Worm (Caenorhabditis elegans) whole organism, early embryonic: ENCODE results near the gene F59E12.17.

ENCODE experiments used
- ama-1 ChIP-seq: fragments of 150-350 bp; optimal IDR thresholded peaks from 2 replicates; lab custom pipeline; 2014
- ets-7 ChIP-seq: sonication (generic microtip); optimal IDR thresholded peaks from 2 replicates; lab custom pipeline; 2016; ENCODE audit warnings: missing genotype, missing genetic modification characterization, missing compliant biosample characterization
- flt-1 ChIP-seq: fragments of 200-800 bp; sonication (Bioruptor generic); IDR thresholded peaks from 2 replicates; pipeline ENCODE4 v1.3.6; 2022; ENCODE audit warnings: missing genetic modification characterization, missing compliant biosample characterization
- pes-1 ChIP-seq: fragments of 200-800 bp; sonication (Bioruptor generic); IDR thresholded peaks from 2 replicates; pipeline ENCODE4 v1.3.6; 2022; ENCODE audit warnings: missing genetic modification reagents, missing genetic modification characterization, missing compliant biosample characterization
- sea-1 ChIP-seq: fragments of 200-800 bp; sonication (Bioruptor generic); conservative IDR thresholded peaks from 2 replicates; pipeline ENCODE4 v1.3.6; 2022; ENCODE audit warnings: missing genetic modification characterization, missing compliant biosample characterization

DNA sequence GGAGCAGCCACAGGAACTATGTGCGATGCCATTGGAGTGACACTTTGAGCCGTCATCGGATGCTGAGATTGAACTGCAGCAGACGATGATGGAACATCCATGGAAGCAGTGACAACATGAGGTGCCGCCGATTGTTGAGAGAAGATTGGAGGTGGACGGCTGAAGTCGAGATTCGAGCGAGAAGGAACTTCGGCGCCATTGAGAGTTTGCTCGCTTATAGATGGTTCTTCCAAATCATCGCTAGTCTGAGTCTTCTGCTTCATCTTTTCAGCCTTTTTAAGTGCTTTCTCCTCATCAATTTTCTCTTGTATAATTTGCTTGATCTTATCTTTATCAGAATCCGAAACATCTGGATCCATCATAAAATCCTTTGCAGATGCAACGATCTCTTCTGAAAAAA, 7.2 kb downstream of the F59E12.17 start:
- no peak for TF ChIP-seq ama-1 (lab: Kevin White, UChicago)
- no peak for TF ChIP-seq sea-1 (GFP tag; lab: Robert Waterston, UW)
- TF ChIP-seq pes-1 (GFP tag; lab: Robert Waterston, UW), result no peak
- no peak for TF ChIP-seq ets-7 (tag; lab: Kevin White, UChicago)
- no peak for TF ChIP-seq flt-1 (GFP tag; lab: Robert Waterston, UW)
